Fruit fly (Drosophila melanogaster) whole organism, embryonic: Measurements from ENCODE around the gene Kua.

Experiments used
- ATbp ChIP-seq: fragments of 200-800 bp; sonication (Bioruptor generic); optimal IDR thresholded peaks from 2 replicates; lab custom pipeline; 2017; ENCODE audit warnings: missing biosample characterization, mild to moderate bottlenecking, missing genetic modification characterization, missing genetic modification reagents
- CG10565 ChIP-seq: fragments of 200-800 bp; sonication (Bioruptor generic); optimal IDR thresholded peaks from 3 replicates; lab custom pipeline; 2016; ENCODE audit warnings: missing biosample characterization, mild to moderate bottlenecking, missing genetic modification characterization
- CG1233 ChIP-seq: fragments of 200-800 bp; sonication (Bioruptor generic); optimal IDR thresholded peaks from 4 replicates; lab custom pipeline; 2018; ENCODE audit warnings: missing biosample characterization, mild to moderate bottlenecking, missing genetic modification characterization
- CG12391 ChIP-seq: fragments of 200-800 bp; sonication (Bioruptor generic); optimal IDR thresholded peaks from 3 replicates; lab custom pipeline; 2018; ENCODE audit warnings: missing biosample characterization, mild to moderate bottlenecking, missing genetic modification characterization, moderate library complexity
- CG13123 ChIP-seq: fragments of 200-800 bp; sonication (Bioruptor generic); optimal IDR thresholded peaks from 2 replicates; lab custom pipeline; 2016; ENCODE audit warnings: missing biosample characterization, missing genetic modification characterization
- CG13296 ChIP-seq: fragments of 200-800 bp; sonication (Bioruptor generic); optimal IDR thresholded peaks from 3 replicates; lab custom pipeline; 2018; ENCODE audit warnings: missing biosample characterization, mild to moderate bottlenecking, missing genetic modification characterization
- CG14860 ChIP-seq: fragments of 200-800 bp; sonication (Bioruptor generic); IDR thresholded peaks from 3 replicates; pipeline ENCODE4 v1.3.6; 2022; ENCODE audit warnings: missing biosample characterization, missing genetic modification characterization; ENCODE audit not compliant: partially characterized antibody
- CG15011 ChIP-seq: fragments of 200-800 bp; sonication (Bioruptor generic); optimal IDR thresholded peaks from 3 replicates; lab custom pipeline; 2018; ENCODE audit warnings: missing biosample characterization, mild to moderate bottlenecking, missing genetic modification characterization
- CG1602 ChIP-seq: fragments of 200-800 bp; sonication (Bioruptor generic); optimal IDR thresholded peaks from 3 replicates; lab custom pipeline; 2016; ENCODE audit warnings: missing biosample characterization, missing genetic modification characterization
- CG16863 ChIP-seq: fragments of 200-800 bp; sonication (Bioruptor generic); optimal IDR thresholded peaks from 3 replicates; lab custom pipeline; 2016; ENCODE audit warnings: missing biosample characterization, missing genetic modification characterization
- CG2120 ChIP-seq: fragments of 200-800 bp; sonication (Bioruptor generic); optimal IDR thresholded peaks from 3 replicates; lab custom pipeline; 2016; ENCODE audit warnings: missing biosample characterization, missing genetic modification characterization
- CG2202 ChIP-seq: fragments of 200-800 bp; sonication (Bioruptor generic); optimal IDR thresholded peaks from 2 replicates; lab custom pipeline; 2018; ENCODE audit warnings: missing biosample characterization, mild to moderate bottlenecking, missing genetic modification characterization
- CG30431 ChIP-seq: fragments of 200-800 bp; sonication (Bioruptor generic); optimal IDR thresholded peaks from 2 replicates; lab custom pipeline; 2017; ENCODE audit warnings: missing biosample characterization, missing genetic modification characterization
- CG31224 ChIP-seq: fragments of 200-800 bp; sonication (Bioruptor generic); IDR thresholded peaks from 2 replicates; pipeline ENCODE4 v1.3.6; 2022; ENCODE audit warnings: missing biosample characterization, missing genetic modification characterization
- CG3163 ChIP-seq: fragments of 200-800 bp; sonication (Bioruptor generic); optimal IDR thresholded peaks from 3 replicates; lab custom pipeline; 2016; ENCODE audit warnings: missing biosample characterization, missing genetic modification characterization
- CG3847 ChIP-seq: fragments of 200-800 bp; sonication (Bioruptor generic); IDR thresholded peaks from 2 replicates; pipeline ENCODE4 v1.3.6; 2022; ENCODE audit warnings: missing biosample characterization, missing genetic modification characterization
- CG5180 ChIP-seq: fragments of 200-800 bp; sonication (Bioruptor generic); optimal IDR thresholded peaks from 3 replicates; lab custom pipeline; 2017; ENCODE audit warnings: missing biosample characterization, missing genetic modification characterization, mild to moderate bottlenecking, moderate library complexity, missing genetic modification reagents
- CG6654 ChIP-seq: fragments of 200-800 bp; sonication (Bioruptor generic); optimal IDR thresholded peaks from 2 replicates; lab custom pipeline; 2017; ENCODE audit warnings: missing biosample characterization, mild to moderate bottlenecking, missing genetic modification characterization
- CG6813 ChIP-seq: fragments of 200-800 bp; sonication (Bioruptor generic); optimal IDR thresholded peaks from 2 replicates; lab custom pipeline; 2017; ENCODE audit warnings: missing biosample characterization, missing genetic modification characterization, mild to moderate bottlenecking, moderate library complexity, missing genetic modification reagents
- CG8478 ChIP-seq: fragments of >200 bp; optimal IDR thresholded peaks from 2 replicates; lab custom pipeline; 2018
- CG8944 ChIP-seq: fragments of 200-800 bp; sonication (Bioruptor generic); optimal IDR thresholded peaks from 3 replicates; lab custom pipeline; 2016; ENCODE audit warnings: missing biosample characterization, missing genetic modification characterization
- CG9727 ChIP-seq: fragments of 200-800 bp; sonication (Bioruptor generic); optimal IDR thresholded peaks from 3 replicates; lab custom pipeline; 2017; ENCODE audit warnings: missing biosample characterization, mild to moderate bottlenecking, missing genetic modification characterization
- CG9876 ChIP-seq: fragments of 200-800 bp; sonication (Bioruptor generic); optimal IDR thresholded peaks from 2 replicates; lab custom pipeline; 2016; ENCODE audit warnings: missing biosample characterization, missing genetic modification characterization
- Doc2 ChIP-seq: fragments of 200-800 bp; sonication (Bioruptor generic); IDR thresholded peaks from 2 replicates; pipeline ENCODE4 v1.3.6; 2022; ENCODE audit warnings: missing biosample characterization, missing genetic modification characterization
- Fer1 ChIP-seq: fragments of 200-800 bp; sonication (Bioruptor generic); optimal IDR thresholded peaks from 2 replicates; lab custom pipeline; 2017; ENCODE audit warnings: missing biosample characterization, mild to moderate bottlenecking, missing genetic modification characterization
- Fer2 ChIP-seq: fragments of 200-800 bp; sonication (Bioruptor generic); optimal IDR thresholded peaks from 2 replicates; lab custom pipeline; 2018; ENCODE audit warnings: missing biosample characterization, mild to moderate bottlenecking, missing genetic modification characterization, moderate library complexity
- Hey ChIP-seq: fragments of 200-800 bp; sonication (Bioruptor generic); optimal IDR thresholded peaks from 3 replicates; lab custom pipeline; 2018; ENCODE audit warnings: missing biosample characterization, mild to moderate bottlenecking, missing genetic modification characterization
- HmgZ ChIP-seq: fragments of 200-800 bp; sonication (Bioruptor generic); optimal IDR thresholded peaks from 2 replicates; lab custom pipeline; 2018; ENCODE audit warnings: missing biosample characterization, mild to moderate bottlenecking, missing genetic modification characterization
- Oli ChIP-seq: fragments of 200-800 bp; sonication (Bioruptor generic); optimal IDR thresholded peaks from 2 replicates; lab custom pipeline; 2018; ENCODE audit warnings: missing biosample characterization, mild to moderate bottlenecking, missing genetic modification characterization, moderate library complexity
- Rx ChIP-seq: fragments of 200-800 bp; sonication (Bioruptor generic); IDR thresholded peaks from 2 replicates; pipeline ENCODE4 v1.3.6; 2022; ENCODE audit warnings: missing biosample characterization, missing genetic modification characterization
- Sin3A ChIP-seq: fragments of >200 bp; optimal IDR thresholded peaks from 2 replicates; lab custom pipeline; 2018
- Ssrp ChIP-seq: fragments of 200-800 bp; sonication (Bioruptor generic); optimal IDR thresholded peaks from 2 replicates; lab custom pipeline; 2018; ENCODE audit warnings: missing biosample characterization, mild to moderate bottlenecking, missing genetic modification characterization, moderate library complexity
- Xbp1 ChIP-seq: fragments of 200-800 bp; sonication (Bioruptor generic); optimal IDR thresholded peaks from 3 replicates; lab custom pipeline; 2016; ENCODE audit warnings: missing biosample characterization, mild to moderate bottlenecking, missing genetic modification characterization
- bowl ChIP-seq: fragments of 200-800 bp; sonication (Bioruptor generic); IDR thresholded peaks from 2 replicates; pipeline ENCODE4 v1.3.6; 2022; ENCODE audit warnings: missing biosample characterization, missing genetic modification characterization
- caup ChIP-seq: fragments of 200-800 bp; sonication (Bioruptor generic); optimal IDR thresholded peaks from 3 replicates; lab custom pipeline; 2017; ENCODE audit warnings: missing biosample characterization, mild to moderate bottlenecking, missing genetic modification characterization, moderate library complexity; ENCODE audit not compliant: severe bottlenecking
- chm ChIP-seq: fragments of 200-800 bp; sonication (Bioruptor generic); IDR thresholded peaks from 2 replicates; pipeline ENCODE4 v1.3.6; 2022; ENCODE audit warnings: missing biosample characterization, missing genetic modification characterization
- ci ChIP-seq: fragments of 200-800 bp; sonication (Bioruptor generic); IDR thresholded peaks from 3 replicates; pipeline ENCODE4 v1.3.6; 2022; ENCODE audit warnings: missing biosample characterization, missing genetic modification characterization
- dmrt11E ChIP-seq: fragments of 200-800 bp; sonication (Bioruptor generic); optimal IDR thresholded peaks from 3 replicates; lab custom pipeline; 2018; ENCODE audit warnings: missing biosample characterization, mild to moderate bottlenecking, missing genetic modification characterization, moderate library complexity
- emc ChIP-seq: fragments of 200-800 bp; sonication (Bioruptor generic); optimal IDR thresholded peaks from 2 replicates; lab custom pipeline; 2016; ENCODE audit warnings: missing biosample characterization, missing genetic modification characterization
- fd64A ChIP-seq: fragments of 200-800 bp; sonication (Bioruptor generic); optimal IDR thresholded peaks from 3 replicates; lab custom pipeline; 2018; ENCODE audit warnings: missing biosample characterization, mild to moderate bottlenecking, missing genetic modification characterization
- fd96Cb ChIP-seq: fragments of 200-800 bp; sonication (Bioruptor generic); optimal IDR thresholded peaks from 2 replicates; lab custom pipeline; 2018; ENCODE audit warnings: missing biosample characterization, mild to moderate bottlenecking, missing genetic modification characterization, moderate library complexity
- gro ChIP-seq: fragments of 200-800 bp; sonication (Bioruptor generic); optimal IDR thresholded peaks from 2 replicates; lab custom pipeline; 2016; ENCODE audit warnings: missing biosample characterization, missing genetic modification characterization
- kah ChIP-seq: fragments of 200-800 bp; sonication (Bioruptor generic); optimal IDR thresholded peaks from 2 replicates; lab custom pipeline; 2018; ENCODE audit warnings: missing biosample characterization, mild to moderate bottlenecking, missing genetic modification characterization
- kni ChIP-seq: fragments of 200-800 bp; sonication (Bioruptor generic); optimal IDR thresholded peaks from 3 replicates; lab custom pipeline; 2017; ENCODE audit warnings: mild to moderate bottlenecking, missing biosample characterization, missing genetic modification reagents, missing genetic modification characterization
- odd ChIP-seq: fragments of 200-800 bp; sonication (Bioruptor generic); optimal IDR thresholded peaks from 2 replicates; lab custom pipeline; 2017; ENCODE audit warnings: missing biosample characterization, mild to moderate bottlenecking, missing genetic modification characterization
- prd ChIP-seq, 3 experiments: fragments of >200 bp in 2 of 3; fragments of 200-800 bp in 1 of 3; sonication (Bioruptor generic) in 1 of 3; optimal IDR thresholded peaks in 2 of 3; IDR thresholded peaks in 1 of 3; 2 replicates in 2 of 3; 3 replicates in 1 of 3; pipeline versions ENCODE4 v1.3.6 to Lab custom; 2017 to 2022; ENCODE audit warnings: missing biosample characterization in 1 of 3, missing genetic modification characterization in 1 of 3
- repo ChIP-seq: fragments of 200-800 bp; sonication (Bioruptor generic); optimal IDR thresholded peaks from 2 replicates; lab custom pipeline; 2016; ENCODE audit warnings: missing biosample characterization, missing genetic modification characterization
- sna ChIP-seq: fragments of 200-800 bp; sonication (Bioruptor generic); IDR thresholded peaks from 2 replicates; pipeline ENCODE4 v1.3.6; 2022; ENCODE audit warnings: missing biosample characterization, missing genetic modification characterization; ENCODE audit not compliant: partially characterized antibody
- stc ChIP-seq: fragments of 200-800 bp; sonication (Bioruptor generic); IDR thresholded peaks from 2 replicates; pipeline ENCODE4 v1.3.6; 2022; ENCODE audit warnings: missing biosample characterization, missing genetic modification characterization
- stwl ChIP-seq: fragments of 200-800 bp; sonication (Bioruptor generic); optimal IDR thresholded peaks from 3 replicates; lab custom pipeline; 2018; ENCODE audit warnings: missing biosample characterization, mild to moderate bottlenecking, missing genetic modification characterization, moderate library complexity

The Kua gene

DNA sequence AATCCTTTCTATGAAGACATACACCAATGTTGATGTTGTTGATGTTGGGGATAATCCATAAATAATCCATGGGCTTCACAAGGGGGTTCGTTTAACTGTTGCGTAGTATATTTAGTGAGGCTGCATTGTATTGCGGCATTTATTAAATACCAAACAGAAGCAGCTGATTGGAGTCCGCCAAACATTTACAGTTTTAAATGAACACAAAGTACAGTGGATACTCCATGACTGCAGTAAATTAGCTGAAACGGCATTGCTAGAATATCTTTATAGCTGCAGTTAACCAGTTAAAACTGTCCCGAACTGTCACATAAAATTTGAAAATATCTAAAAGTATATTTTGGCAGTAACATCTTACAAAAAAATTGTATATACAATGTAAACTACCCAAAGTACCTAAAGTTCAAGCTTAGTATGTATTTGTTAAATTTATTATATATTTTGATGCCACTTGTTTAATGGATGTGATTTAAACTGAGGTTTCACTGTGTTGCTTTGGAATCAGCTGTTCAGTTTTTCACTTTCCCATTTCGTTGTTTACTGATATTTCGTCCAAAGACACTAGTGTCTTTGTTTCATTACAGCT, 6.2 kb upstream of the Kua start, which contains the start of the genes CG10747 and Pyroxd1 (continued):
- TF ChIP-seq CG1602 (GFP tag; lab: Kevin White, UChicago) = peak; percentile 98
- TF ChIP-seq CG12391 (tag; lab: Kevin White, UChicago) = peak; percentile 98
- peak; percentile 91 for TF ChIP-seq CG6813 (GFP tag; lab: Kevin White, UChicago)
- peak; percentile 97 for TF ChIP-seq odd (GFP tag; lab: Kevin White, UChicago)
- peak; percentile 78 for TF ChIP-seq fd64A (GFP tag; lab: Kevin White, UChicago)
- peak; percentile 99 for TF ChIP-seq CG2120 (GFP tag; lab: Kevin White, UChicago)
- TF ChIP-seq Ssrp (tag; lab: Kevin White, UChicago) = peak; percentile 97
- TF ChIP-seq Fer1 (GFP tag; lab: Kevin White, UChicago) = peak; percentile 96
- no peak for TF ChIP-seq Sin3A
- peak; percentile 93 for TF ChIP-seq Fer2 (tag; lab: Kevin White, UChicago)
- TF ChIP-seq CG31224 = peak; percentile 89
- peak; percentile 92 for TF ChIP-seq ci (GFP tag; lab: Robert Waterston, UW)
- TF ChIP-seq Hey (tag; lab: Kevin White, UChicago) = peak; percentile 87
- TF ChIP-seq Oli (tag; lab: Kevin White, UChicago) = peak; percentile 97
- peak; percentile 94 for TF ChIP-seq ATbp (GFP tag; lab: Kevin White, UChicago)
- peak; percentile 81 for TF ChIP-seq CG2202 (tag; lab: Kevin White, UChicago)
- peak; percentile 96 for TF ChIP-seq caup (GFP tag; lab: Kevin White, UChicago)
- TF ChIP-seq CG13296 (GFP tag; lab: Kevin White, UChicago) = peak; percentile 97
- TF ChIP-seq prd (optimal IDR thresholded peaks at IDR 0.05; lab: Kevin White, UChicago) = no peak
- peak; percentile 97 for TF ChIP-seq prd (GFP tag; IDR thresholded peaks at IDR 0.05; lab: Robert Waterston, UW)
- peak; percentile 88 for TF ChIP-seq CG9876 (GFP tag; lab: Kevin White, UChicago)
- peak; percentile 93 for TF ChIP-seq CG6654 (GFP tag; lab: Kevin White, UChicago)
- TF ChIP-seq CG13123 (GFP tag; lab: Kevin White, UChicago) = peak; percentile 94
- peak; percentile 98 for TF ChIP-seq HmgZ (tag; lab: Kevin White, UChicago)
- peak; percentile 96 for TF ChIP-seq fd96Cb (tag; lab: Kevin White, UChicago)
- peak; percentile 76 for TF ChIP-seq CG3163
- peak; percentile 78 for TF ChIP-seq repo (GFP tag; lab: Kevin White, UChicago)
- no peak for TF ChIP-seq sna (GFP tag; lab: Robert Waterston, UW)
- peak; percentile 92 for TF ChIP-seq chm (GFP tag; lab: Robert Waterston, UW)
- peak; percentile 84 for TF ChIP-seq bowl (GFP tag; lab: Robert Waterston, UW)
- TF ChIP-seq Xbp1 (GFP tag; lab: Kevin White, UChicago) = peak; percentile 98
- peak; percentile 74 for TF ChIP-seq kni (GFP tag; lab: Kevin White, UChicago)
- peak; percentile 93 for TF ChIP-seq dmrt11E (tag; lab: Kevin White, UChicago)
- no peak for TF ChIP-seq CG14860 (GFP tag; lab: Robert Waterston, UW)
- TF ChIP-seq kah (GFP tag; lab: Kevin White, UChicago) = peak; percentile 90
- TF ChIP-seq CG10565 (GFP tag; lab: Kevin White, UChicago) = peak; percentile 84
- peak; percentile 94 for TF ChIP-seq CG30431 (GFP tag; lab: Kevin White, UChicago)
- TF ChIP-seq emc (GFP tag; lab: Kevin White, UChicago) = peak; percentile 83
- no peak for TF ChIP-seq CG8478
- TF ChIP-seq CG1233 (GFP tag; lab: Kevin White, UChicago) = peak; percentile 94
- peak; percentile 45 for TF ChIP-seq stwl (tag; lab: Kevin White, UChicago)
- TF ChIP-seq Doc2 (GFP tag; lab: Robert Waterston, UW) = peak; percentile 86
- TF ChIP-seq CG9727 (GFP tag; lab: Kevin White, UChicago) = peak; percentile 97
- peak; percentile 95 for TF ChIP-seq gro (GFP tag; lab: Kevin White, UChicago)
- TF ChIP-seq CG16863 (GFP tag; lab: Kevin White, UChicago) = peak; percentile 93
- peak; percentile 97 for TF ChIP-seq CG3847 (GFP tag; lab: Robert Waterston, UW)
- peak; percentile 95 for TF ChIP-seq stc
- peak; percentile 85 for TF ChIP-seq CG5180 (GFP tag; lab: Kevin White, UChicago)
- peak; percentile 94 for TF ChIP-seq CG8944 (GFP tag; lab: Kevin White, UChicago)
- peak; percentile 93 for TF ChIP-seq CG15011 (GFP tag; lab: Kevin White, UChicago)
- TF ChIP-seq Rx (GFP tag; lab: Robert Waterston, UW) = peak; percentile 87
